Fruit fly (Drosophila melanogaster) whole organism, wandering third instar larva: ENCODE data around the gene CG10376.

Experiments
- Dfd ChIP-seq: fragments of >200 bp; optimal IDR thresholded peaks from 2 replicates; lab custom pipeline; 2017; ENCODE audit warnings: missing biosample characterization, missing genetic modification characterization
- Rel ChIP-seq, 2 experiments: fragments of 200-800 bp; sonication (Bioruptor generic) in 1 of 2; optimal IDR thresholded peaks; 2 replicates in 1 of 2; 3 replicates in 1 of 2; lab custom pipeline; 2016 to 2019; ENCODE audit warnings: mild to moderate bottlenecking in 2 of 2, missing biosample characterization in 2 of 2, missing genetic modification characterization in 2 of 2, moderate library complexity in 1 of 2

The CG10376 gene

DNA sequence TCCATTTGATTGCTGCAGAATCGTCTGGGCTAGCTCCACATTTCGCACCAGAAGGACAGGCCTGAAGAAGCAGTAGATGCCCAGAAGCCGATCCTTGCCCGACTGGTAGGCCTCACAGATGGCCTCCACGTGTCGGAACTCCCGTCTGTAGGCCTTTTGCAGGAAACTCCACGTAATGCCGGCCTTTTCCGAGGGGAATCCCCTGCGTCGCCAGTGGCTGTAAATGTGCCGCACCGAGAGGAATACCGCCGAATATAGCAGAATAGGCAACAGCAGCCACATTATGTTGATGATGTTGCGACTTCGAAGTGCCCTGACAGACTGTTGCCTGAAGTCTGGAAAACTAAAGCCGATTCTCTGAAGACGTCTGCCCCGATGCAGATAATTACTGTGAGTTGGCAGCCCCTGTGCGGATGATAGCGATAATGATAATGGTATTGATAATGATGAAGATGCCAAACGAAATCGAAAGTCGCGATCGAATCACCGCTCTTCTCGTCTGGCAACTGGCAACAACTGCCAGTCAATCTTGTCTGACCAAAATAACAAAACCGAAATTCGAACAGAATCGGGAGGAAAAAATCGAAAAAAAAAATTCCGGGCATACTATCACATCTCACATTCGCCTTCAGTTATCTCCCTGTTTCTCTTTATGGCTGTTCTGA lies 50.1 kb downstream of the CG10376 start, which contains the start of gene Cyp310a1:
Cyp310a1 (minus strand) TSS at position 348 of the 665 bp plus-strand sequence.
- TF ChIP-seq Dfd: no peak
- no peak for TF ChIP-seq Rel (GFP tag; optimal IDR thresholded peaks at IDR 0.05; lab: Kevin White, UChicago)
- TF ChIP-seq Rel (tag; optimal IDR thresholded peaks at IDR 0.05; lab: Kevin White, UChicago): peak; percentile 83
- TF ChIP-seq, all 38 proteins: peak for 1
